Worm (Caenorhabditis elegans): ENCODE data around the gene spin-4.

The spin-4 gene

ce11 chrIII:12687872-12688375 is at the start of gene spin-4, which contains the start of gene rsp-3:
TSS of gene spin-4 (plus strand) at chrIII:12688318.
TSS of gene rsp-3 (minus strand) at chrIII:12687922.
- no peak for TF ChIP-seq unc-62 (GFP tag; optimal IDR thresholded peaks at IDR 0.05)

- TF ChIP-seq unc-62 (GFP tag; optimal IDR thresholded peaks at IDR 0.05): no peak
Measured at ce11 chrIII:12638592-12638991, 49.5 kb upstream of the spin-4 start.

ce11 chrIII:12639214-12639613 is 48.9 kb upstream of the spin-4 start:
- no peak for TF ChIP-seq unc-62 (GFP tag; optimal IDR thresholded peaks at IDR 0.05)

- TF ChIP-seq unc-62 (GFP tag; optimal IDR thresholded peaks at IDR 0.05): no peak
Measured at ce11 chrIII:12640386-12641024, 47.6 kb upstream of the spin-4 start.

ce11 chrIII:12642511-12643168 is 45.5 kb upstream of the spin-4 start:
- no peak for TF ChIP-seq unc-62 (GFP tag; optimal IDR thresholded peaks at IDR 0.05)

- TF ChIP-seq unc-62 (GFP tag; optimal IDR thresholded peaks at IDR 0.05): no peak
Measured at ce11 chrIII:12644669-12645068, 43.4 kb upstream of the spin-4 start.

- no peak for TF ChIP-seq unc-62 (GFP tag; optimal IDR thresholded peaks at IDR 0.05)
Measured at ce11 chrIII:12651946-12652345, 36.2 kb upstream of the spin-4 start.

ce11 chrIII:12652609-12653008 is 35.5 kb upstream of the spin-4 start:
- TF ChIP-seq unc-62 (GFP tag; optimal IDR thresholded peaks at IDR 0.05): no peak

ce11 chrIII:12658649-12659048 is 29.5 kb upstream of the spin-4 start:
- no peak for TF ChIP-seq unc-62 (GFP tag; optimal IDR thresholded peaks at IDR 0.05)

- no peak for TF ChIP-seq unc-62 (GFP tag; optimal IDR thresholded peaks at IDR 0.05)
Measured at ce11 chrIII:12662186-12662585, 25.9 kb upstream of the spin-4 start, which contains the start of gene tpst-1. TSS of gene tpst-1 (minus strand) at chrIII:12662286.

ce11 chrIII:12668821-12669220 is 19.3 kb upstream of the spin-4 start:
- TF ChIP-seq unc-62 (GFP tag; optimal IDR thresholded peaks at IDR 0.05): no peak

- TF ChIP-seq unc-62 (GFP tag; optimal IDR thresholded peaks at IDR 0.05): no peak
Measured at ce11 chrIII:12673382-12673970, 14.6 kb upstream of the spin-4 start, which contains the start of the genes taf-7.2 and elpc-2. TSS of gene taf-7.2 (minus strand) at chrIII:12673423. TSS of gene elpc-2 (plus strand) at chrIII:12673677.

ce11 chrIII:12680266-12680665 is 7.9 kb upstream of the spin-4 start:
- no peak for TF ChIP-seq unc-62 (GFP tag; optimal IDR thresholded peaks at IDR 0.05)

ce11 chrIII:12685372-12686298 is 2.5 kb upstream of the spin-4 start:
- no peak for TF ChIP-seq unc-62 (GFP tag; optimal IDR thresholded peaks at IDR 0.05)

ce11 chrIII:12686457-12687250 is 1.5 kb upstream of the spin-4 start:
- TF ChIP-seq unc-62 (GFP tag; optimal IDR thresholded peaks at IDR 0.05): no peak
